Worm (Caenorhabditis elegans) whole organism, early embryonic: ENCODE measurements around the gene C03B1.3.

ENCODE experiments used
- B0310.2 ChIP-seq: sonication (generic microtip); optimal IDR thresholded peaks from 2 replicates; lab custom pipeline; 2016; ENCODE audit warnings: mild to moderate bottlenecking, missing genetic modification characterization, missing compliant biosample characterization
- F13C5.2 ChIP-seq: sonication (generic microtip); optimal IDR thresholded peaks from 2 replicates; lab custom pipeline; 2017; ENCODE audit warnings: mild to moderate bottlenecking, missing genetic modification characterization, inconsistent platforms, missing compliant biosample characterization
- aly-1 ChIP-seq: sonication (generic microtip); optimal IDR thresholded peaks from 2 replicates; lab custom pipeline; 2016; ENCODE audit warnings: missing genetic modification characterization, missing compliant biosample characterization
- ama-1 ChIP-seq: fragments of 150-350 bp; optimal IDR thresholded peaks from 2 replicates; lab custom pipeline; 2014
- ceh-13 ChIP-seq: fragments of 200-800 bp; sonication (Bioruptor generic); optimal IDR thresholded peaks from 2 replicates; lab custom pipeline; 2018; ENCODE audit warnings: mild to moderate bottlenecking, missing genetic modification characterization, missing compliant biosample characterization
- ceh-36 ChIP-seq: sonication (generic microtip); optimal IDR thresholded peaks from 2 replicates; lab custom pipeline; 2016; ENCODE audit warnings: missing genetic modification characterization, inconsistent platforms, missing compliant biosample characterization
- ets-7 ChIP-seq: sonication (generic microtip); optimal IDR thresholded peaks from 2 replicates; lab custom pipeline; 2016; ENCODE audit warnings: missing genotype, missing genetic modification characterization, missing compliant biosample characterization
- flt-1 ChIP-seq: fragments of 200-800 bp; sonication (Bioruptor generic); IDR thresholded peaks from 2 replicates; pipeline ENCODE4 v1.3.6; 2022; ENCODE audit warnings: missing genetic modification characterization, missing compliant biosample characterization
- hmbx-1 ChIP-seq: sonication (generic microtip); optimal IDR thresholded peaks from 2 replicates; lab custom pipeline; 2016; ENCODE audit warnings: mild to moderate bottlenecking, missing genetic modification characterization, missing compliant biosample characterization
- hmg-4 ChIP-seq: fragments of 200-800 bp; sonication (Bioruptor generic); optimal IDR thresholded peaks from 2 replicates; lab custom pipeline; 2018; ENCODE audit warnings: mild to moderate bottlenecking, missing genetic modification characterization, missing compliant biosample characterization
- hnd-1 ChIP-seq: sonication (generic microtip); optimal IDR thresholded peaks from 2 replicates; lab custom pipeline; 2016; ENCODE audit warnings: missing genetic modification characterization, missing compliant biosample characterization
- pes-1 ChIP-seq: fragments of 200-800 bp; sonication (Bioruptor generic); IDR thresholded peaks from 2 replicates; pipeline ENCODE4 v1.3.6; 2022; ENCODE audit warnings: missing genetic modification reagents, missing genetic modification characterization, missing compliant biosample characterization
- scrt-1 ChIP-seq: fragments of 200-800 bp; sonication (Bioruptor generic); IDR thresholded peaks from 2 replicates; pipeline ENCODE4 v1.3.6; 2022; ENCODE audit warnings: missing genetic modification characterization, missing compliant biosample characterization
- sea-1 ChIP-seq: fragments of 200-800 bp; sonication (Bioruptor generic); conservative IDR thresholded peaks from 2 replicates; pipeline ENCODE4 v1.3.6; 2022; ENCODE audit warnings: missing genetic modification characterization, missing compliant biosample characterization
- tbx-11 ChIP-seq: fragments of 200-800 bp; sonication (Bioruptor generic); IDR thresholded peaks from 2 replicates; pipeline ENCODE4 v1.3.6; 2022; ENCODE audit warnings: missing genetic modification characterization, missing compliant biosample characterization
- tbx-37 ChIP-seq: fragments of 200-800 bp; sonication (Bioruptor generic); conservative IDR thresholded peaks from 2 replicates; pipeline ENCODE4 v1.3.6; 2022; ENCODE audit warnings: missing genetic modification reagents, missing genetic modification characterization, missing compliant biosample characterization
- tra-4 ChIP-seq: sonication (generic microtip); optimal IDR thresholded peaks from 2 replicates; lab custom pipeline; 2017; ENCODE audit warnings: missing genetic modification characterization, missing compliant biosample characterization

C03B1.3 gene

DNA sequence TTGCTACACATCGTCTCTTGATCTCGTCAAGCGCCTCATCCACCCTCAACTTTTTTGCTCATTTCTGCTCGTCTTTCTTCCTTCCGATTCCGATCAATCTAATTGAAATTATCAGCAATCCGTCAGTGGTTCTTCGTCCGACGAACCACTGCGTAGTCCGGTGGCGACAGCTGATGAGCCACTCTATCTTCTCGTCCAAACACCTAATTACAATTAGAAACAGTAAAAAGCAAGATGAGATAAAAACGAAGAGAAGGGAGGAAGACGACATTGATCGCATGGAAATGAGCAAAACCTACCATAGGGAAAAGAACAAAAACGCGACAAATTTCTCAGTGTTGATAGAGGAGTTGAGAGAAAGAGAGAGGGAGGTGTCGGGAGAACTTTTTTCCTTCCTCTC, 33.6 kb downstream of the C03B1.3 start:
- no peak for TF ChIP-seq scrt-1 (GFP tag; lab: Robert Waterston, UW)
- no peak for TF ChIP-seq tbx-11
- no peak for TF ChIP-seq ets-7
- TF ChIP-seq hnd-1: no peak
- no peak for TF ChIP-seq ceh-36 (tag; lab: Kevin White, UChicago)
- no peak for TF ChIP-seq tra-4 (tag; lab: Kevin White, UChicago)
- no peak for TF ChIP-seq aly-1 (tag; lab: Kevin White, UChicago)
- no peak for TF ChIP-seq ceh-13 (GFP tag; lab: Kevin White, UChicago)
- no peak for TF ChIP-seq ama-1 (lab: Kevin White, UChicago)
- no peak for TF ChIP-seq tbx-37 (GFP tag; lab: Robert Waterston, UW)
- TF ChIP-seq hmbx-1 (tag; lab: Kevin White, UChicago): no peak
- no peak for TF ChIP-seq flt-1 (GFP tag; lab: Robert Waterston, UW)
- no peak for TF ChIP-seq F13C5.2 (tag; lab: Kevin White, UChicago)
- no peak for TF ChIP-seq hmg-4 (GFP tag; lab: Kevin White, UChicago)
- no peak for TF ChIP-seq sea-1
- no peak for TF ChIP-seq B0310.2 (tag; lab: Kevin White, UChicago)
- no peak for TF ChIP-seq pes-1 (GFP tag; lab: Robert Waterston, UW)

DNA sequence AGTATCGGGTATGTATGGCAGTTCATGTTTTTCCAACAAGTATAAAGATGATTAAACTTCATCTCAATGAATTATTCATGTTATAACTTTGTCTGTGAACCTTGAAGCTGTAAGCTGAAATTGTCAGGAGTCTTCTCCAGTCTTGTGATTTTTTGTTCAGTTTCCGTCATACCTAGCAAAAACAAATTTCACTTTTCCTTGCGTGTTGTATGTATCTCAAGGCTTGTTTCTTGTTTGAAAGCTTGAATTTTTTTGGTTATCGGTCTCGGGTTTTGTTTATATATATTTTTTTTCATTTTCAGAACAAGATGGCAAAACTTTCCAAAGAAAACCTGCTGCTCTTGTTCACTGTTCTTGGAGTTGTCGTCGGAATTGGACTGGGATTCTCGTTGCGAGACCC, 37.3 kb downstream of the C03B1.3 start, which contains the start of gene glt-4:
TSS of gene glt-4 (plus strand) at position 301 of the 400 bp plus-strand sequence.
- TF ChIP-seq ets-7 (no peak), ama-1 (lab: Kevin White, UChicago) (no peak), hmg-4 (GFP tag; lab: Kevin White, UChicago) (no peak), tra-4 (tag; lab: Kevin White, UChicago) (no peak), scrt-1 (GFP tag; lab: Robert Waterston, UW) (no peak), ceh-36 (tag; lab: Kevin White, UChicago) (no peak), hnd-1 (no peak), tbx-37 (GFP tag; lab: Robert Waterston, UW) (no peak), hmbx-1 (tag; lab: Kevin White, UChicago) (no peak)

DNA sequence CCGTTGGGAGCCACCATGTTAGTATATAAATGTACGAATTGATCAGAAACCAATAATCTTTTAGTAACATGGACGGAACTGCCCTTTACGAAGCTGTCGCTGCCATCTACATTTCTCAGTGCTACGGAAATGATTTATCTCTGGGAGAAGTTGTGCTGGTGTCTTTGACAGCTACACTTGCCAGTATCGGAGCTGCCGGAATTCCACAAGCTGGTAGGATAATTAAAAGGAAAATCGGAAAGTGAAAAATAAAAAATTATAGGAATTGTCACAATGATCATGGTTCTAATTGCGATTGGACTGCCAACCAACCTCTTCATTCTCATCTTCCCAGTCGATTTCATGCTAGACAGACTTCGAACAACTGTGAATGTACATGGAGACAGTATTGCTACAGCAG, 40.1 kb downstream of the C03B1.3 start:
- TF ChIP-seq B0310.2 (tag; lab: Kevin White, UChicago): no peak
- TF ChIP-seq ets-7: no peak
- TF ChIP-seq tra-4 (tag; lab: Kevin White, UChicago): no peak

DNA sequence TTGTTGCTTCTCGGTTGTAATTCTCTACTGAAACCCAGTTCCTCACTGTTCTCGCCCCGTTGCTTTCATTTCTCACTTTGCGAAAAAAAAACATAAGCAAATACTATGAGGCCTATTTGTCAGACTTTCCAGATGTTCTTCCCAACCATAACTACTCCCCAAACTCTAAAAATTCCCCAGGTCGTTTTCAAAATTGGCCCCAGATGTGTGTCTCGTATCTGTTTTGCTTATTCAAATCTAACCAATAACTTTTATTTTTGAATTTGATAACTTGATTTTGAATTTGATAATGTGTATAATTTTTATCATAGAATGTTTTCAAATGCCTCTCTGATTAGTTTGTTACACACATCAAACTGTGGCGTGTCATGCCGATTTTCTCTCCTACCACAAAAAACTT, 42.0 kb downstream of the C03B1.3 start:
- no peak for TF ChIP-seq sea-1
- TF ChIP-seq hmbx-1 (tag; lab: Kevin White, UChicago): no peak
- no peak for TF ChIP-seq aly-1 (tag; lab: Kevin White, UChicago)
- no peak for TF ChIP-seq B0310.2 (tag; lab: Kevin White, UChicago)
- no peak for TF ChIP-seq ceh-36 (tag; lab: Kevin White, UChicago)
- no peak for TF ChIP-seq tbx-11
- TF ChIP-seq ceh-13 (GFP tag; lab: Kevin White, UChicago): no peak
- TF ChIP-seq tbx-37 (GFP tag; lab: Robert Waterston, UW): no peak
- no peak for TF ChIP-seq hnd-1
- no peak for TF ChIP-seq ets-7
- TF ChIP-seq scrt-1 (GFP tag; lab: Robert Waterston, UW): no peak
- no peak for TF ChIP-seq F13C5.2 (tag; lab: Kevin White, UChicago)
- TF ChIP-seq flt-1 (GFP tag; lab: Robert Waterston, UW): no peak
- TF ChIP-seq pes-1 (GFP tag; lab: Robert Waterston, UW): no peak
- no peak for TF ChIP-seq ama-1 (lab: Kevin White, UChicago)
- TF ChIP-seq hmg-4 (GFP tag; lab: Kevin White, UChicago): no peak
- no peak for TF ChIP-seq tra-4 (tag; lab: Kevin White, UChicago)

DNA sequence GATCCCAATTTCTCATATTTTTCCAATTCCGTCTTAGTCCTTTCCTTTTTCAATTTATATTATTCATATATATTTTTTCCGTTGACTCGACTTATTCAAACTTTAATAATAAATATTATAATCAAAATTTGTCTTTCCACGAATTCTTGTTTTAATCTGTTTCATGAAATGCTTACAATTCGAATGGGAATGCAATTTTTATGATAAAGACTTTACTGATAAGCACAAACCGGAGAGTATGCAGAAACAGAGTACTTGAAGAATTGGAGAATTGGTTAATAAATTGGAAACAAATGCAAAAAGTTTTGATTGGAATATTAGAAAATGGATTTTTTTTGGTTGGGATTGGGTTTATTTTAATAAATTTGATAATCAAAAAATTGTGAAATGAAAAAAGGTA, 42.5 kb downstream of the C03B1.3 start:
- TF ChIP-seq B0310.2 (tag; lab: Kevin White, UChicago) (no peak), tra-4 (tag; lab: Kevin White, UChicago) (no peak), ets-7 (no peak), tbx-37 (GFP tag; lab: Robert Waterston, UW) (no peak), flt-1 (GFP tag; lab: Robert Waterston, UW) (no peak), scrt-1 (GFP tag; lab: Robert Waterston, UW) (no peak), hmg-4 (GFP tag; lab: Kevin White, UChicago) (no peak), ceh-36 (tag; lab: Kevin White, UChicago) (no peak)

DNA sequence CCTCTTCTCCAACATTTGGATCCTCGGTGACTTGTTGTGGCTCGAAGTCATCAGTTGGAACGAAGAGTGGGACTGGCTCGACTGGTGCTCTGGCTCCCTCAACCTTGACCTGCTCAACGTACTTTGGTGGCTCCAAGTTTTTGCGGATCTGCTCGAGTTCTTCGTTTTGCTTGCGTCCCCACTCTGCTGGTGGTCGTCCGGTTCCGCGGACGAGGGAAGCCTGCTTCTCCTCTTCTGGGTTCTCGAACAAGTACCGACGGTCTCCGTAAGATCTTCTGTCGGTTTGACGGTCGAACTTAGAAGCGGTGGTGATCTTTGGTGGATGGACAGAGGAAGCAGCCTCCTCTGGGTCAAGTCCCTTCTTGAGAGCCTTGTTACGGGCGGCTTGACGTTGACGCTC, 42.9 kb downstream of the C03B1.3 start:
- TF ChIP-seq tra-4 (tag; lab: Kevin White, UChicago) (no peak), ets-7 (no peak), tbx-37 (GFP tag; lab: Robert Waterston, UW) (no peak), hnd-1 (no peak), ceh-13 (GFP tag; lab: Kevin White, UChicago) (no peak), scrt-1 (GFP tag; lab: Robert Waterston, UW) (no peak), aly-1 (tag; lab: Kevin White, UChicago) (no peak), ceh-36 (tag; lab: Kevin White, UChicago) (no peak), B0310.2 (tag; lab: Kevin White, UChicago) (no peak), sea-1 (no peak), flt-1 (GFP tag; lab: Robert Waterston, UW) (no peak), F13C5.2 (tag; lab: Kevin White, UChicago) (no peak), hmbx-1 (tag; lab: Kevin White, UChicago) (no peak), hmg-4 (GFP tag; lab: Kevin White, UChicago) (no peak), ama-1 (lab: Kevin White, UChicago) (no peak)

DNA sequence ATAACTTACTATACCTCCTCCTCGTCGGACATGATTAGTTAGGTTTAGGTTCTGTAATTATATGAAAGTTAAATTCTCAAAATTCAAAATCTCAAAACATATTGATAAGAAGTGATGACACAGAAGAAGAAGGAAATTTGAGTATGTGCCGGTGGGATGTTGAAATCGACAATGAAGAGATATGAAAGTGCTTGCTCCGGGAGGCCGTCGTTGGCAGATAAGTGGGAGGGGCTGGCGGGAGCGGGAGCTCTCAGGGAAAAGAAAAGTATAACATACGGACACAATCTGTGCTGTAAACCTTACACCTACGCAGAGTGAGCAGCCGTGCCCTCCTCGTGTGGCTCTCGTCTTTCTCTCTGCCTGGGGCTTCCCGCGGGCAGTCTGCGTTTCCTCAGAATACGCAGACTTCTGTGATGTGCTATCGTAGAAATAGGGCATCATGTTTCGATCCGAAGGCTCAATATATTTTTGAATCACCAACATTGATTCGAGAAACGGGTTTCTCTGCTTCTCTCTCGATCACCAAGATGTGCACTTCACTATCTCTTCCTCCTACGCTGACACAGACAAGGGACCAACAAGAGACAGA, 44.5 kb downstream of the C03B1.3 start, which contains the start of gene mup-2:
TSS of gene mup-2 (minus strand) at position 51 of the 589 bp plus-strand sequence.
- TF ChIP-seq hnd-1: no peak
- no peak for TF ChIP-seq ceh-13 (GFP tag; lab: Kevin White, UChicago)
- no peak for TF ChIP-seq scrt-1 (GFP tag; lab: Robert Waterston, UW)
- TF ChIP-seq tbx-11: no peak
- TF ChIP-seq flt-1 (GFP tag; lab: Robert Waterston, UW): no peak
- no peak for TF ChIP-seq tbx-37 (GFP tag; lab: Robert Waterston, UW)
- TF ChIP-seq ets-7: no peak
- no peak for TF ChIP-seq hmbx-1 (tag; lab: Kevin White, UChicago)
- TF ChIP-seq hmg-4 (GFP tag; lab: Kevin White, UChicago): no peak
- no peak for TF ChIP-seq F13C5.2 (tag; lab: Kevin White, UChicago)
- TF ChIP-seq sea-1: no peak
- TF ChIP-seq pes-1 (GFP tag; lab: Robert Waterston, UW): no peak
- TF ChIP-seq B0310.2 (tag; lab: Kevin White, UChicago): no peak
- no peak for TF ChIP-seq aly-1 (tag; lab: Kevin White, UChicago)
- no peak for TF ChIP-seq tra-4 (tag; lab: Kevin White, UChicago)
- no peak for TF ChIP-seq ceh-36 (tag; lab: Kevin White, UChicago)
- TF ChIP-seq ama-1 (lab: Kevin White, UChicago): no peak
